Worm (Caenorhabditis elegans) whole organism, dauer: Measurements from ENCODE around the gene F44E5.1.

ENCODE experiments used
- unc-62 ChIP-seq: sonication (generic microtip); optimal IDR thresholded peaks from 2 replicates; lab custom pipeline; 2017; ENCODE audit warnings: missing biosample characterization, missing genetic modification reagents, missing genetic modification characterization

Gene F44E5.1

ce11 chrII:11774218-11774617 is at the start of gene F44E5.1:
Gene F44E5.1, minus strand, starts transcription at chrII:11774559.
- no peak for TF ChIP-seq unc-62 (GFP tag; lab: Kevin White, UChicago)

ce11 chrII:11823566-11824308 is 49.4 kb upstream of the F44E5.1 start, which contains the start of gene Y6D1A.1:
Gene Y6D1A.1, minus strand, starts transcription at chrII:11823616.
- TF ChIP-seq unc-62 (GFP tag; lab: Kevin White, UChicago), result no peak

ce11 chrII:11819824-11820223 is 45.5 kb upstream of the F44E5.1 start, which contains the start of gene Y6D1A.2:
Gene Y6D1A.2, minus strand, starts transcription at chrII:11819924.
- TF ChIP-seq unc-62 (GFP tag; lab: Kevin White, UChicago), result no peak

ce11 chrII:11816475-11816874 is 42.1 kb upstream of the F44E5.1 start, which contains the start of gene pap-3:
Gene pap-3, minus strand, starts transcription at chrII:11816575.
- TF ChIP-seq unc-62 (GFP tag; lab: Kevin White, UChicago), result no peak

ce11 chrII:11816014-11816413 is 41.7 kb upstream of the F44E5.1 start:
- TF ChIP-seq unc-62 (GFP tag; lab: Kevin White, UChicago), result no peak

ce11 chrII:11813895-11814369 is 39.6 kb upstream of the F44E5.1 start, which contains the start of gene F43G6.8:
Gene F43G6.8, minus strand, starts transcription at chrII:11814092.
- TF ChIP-seq unc-62 (GFP tag; lab: Kevin White, UChicago), result no peak

- TF ChIP-seq unc-62 (GFP tag; lab: Kevin White, UChicago), result no peak
Observed at ce11 chrII:11811241-11811640, 36.9 kb upstream of the F44E5.1 start.

- no peak for TF ChIP-seq unc-62 (GFP tag; lab: Kevin White, UChicago)
Observed at ce11 chrII:11810436-11810835, 36.1 kb upstream of the F44E5.1 start, which contains the start of gene F43G6.7. Gene F43G6.7, plus strand, starts transcription at chrII:11810790.

ce11 chrII:11808979-11809378 is 34.6 kb upstream of the F44E5.1 start, which contains the start of gene F43G6.10:
Gene F43G6.10, plus strand, starts transcription at chrII:11809349.
- no peak for TF ChIP-seq unc-62 (GFP tag; lab: Kevin White, UChicago)

- no peak for TF ChIP-seq unc-62 (GFP tag; lab: Kevin White, UChicago)
Observed at ce11 chrII:11806256-11806655, 31.9 kb upstream of the F44E5.1 start, which contains the start of gene jmjd-1.1. Gene jmjd-1.1, plus strand, starts transcription at chrII:11806556.

ce11 chrII:11802451-11802850 is 28.1 kb upstream of the F44E5.1 start, which contains the start of gene F43G6.17:
Gene F43G6.17, plus strand, starts transcription at chrII:11802751.
- no peak for TF ChIP-seq unc-62 (GFP tag; lab: Kevin White, UChicago)

- no peak for TF ChIP-seq unc-62 (GFP tag; lab: Kevin White, UChicago)
Observed at ce11 chrII:11798737-11799136, 24.4 kb upstream of the F44E5.1 start, which contains the start of gene hda-5. Gene hda-5, plus strand, starts transcription at chrII:11799037.

ce11 chrII:11797194-11797593 is 22.8 kb upstream of the F44E5.1 start:
- TF ChIP-seq unc-62 (GFP tag; lab: Kevin White, UChicago), result no peak

- TF ChIP-seq unc-62 (GFP tag; lab: Kevin White, UChicago), result no peak
Observed at ce11 chrII:11794392-11794791, 20.0 kb upstream of the F44E5.1 start.

- TF ChIP-seq unc-62 (GFP tag; lab: Kevin White, UChicago), result no peak
Observed at ce11 chrII:11790458-11790857, 16.1 kb upstream of the F44E5.1 start, which contains the start of gene F43G6.4. Gene F43G6.4, plus strand, starts transcription at chrII:11790758.

ce11 chrII:11788025-11788424 is 13.7 kb upstream of the F44E5.1 start:
- no peak for TF ChIP-seq unc-62 (GFP tag; lab: Kevin White, UChicago)
